Worm (Caenorhabditis elegans) whole organism, young adult: ENCODE results near the gene K10B3.1.
A peak's percentile ranks its signal among the peaks of the same experiment; 100 is the strongest.

Experiments
- F22D6.2 ChIP-seq: sonication (generic microtip); optimal IDR thresholded peaks from 2 replicates; lab custom pipeline; 2016; ENCODE audit warnings: mild to moderate bottlenecking, missing genetic modification characterization, missing compliant biosample characterization
- F23B12.7 ChIP-seq: sonication (generic microtip); optimal IDR thresholded peaks from 2 replicates; lab custom pipeline; 2017; ENCODE audit warnings: missing genetic modification characterization, mild to moderate bottlenecking, missing compliant biosample characterization, antibody characterized with exemption, moderate library complexity; ENCODE audit not compliant: insufficient read depth
- K11D2.4 ChIP-seq: fragments of 200-800 bp; sonication (Bioruptor generic); IDR thresholded peaks from 2 replicates; pipeline ENCODE4 v1.3.6; 2022; ENCODE audit warnings: missing genetic modification reagents, missing genetic modification characterization, missing compliant biosample characterization
- K12H6.12 ChIP-seq: fragments of 200-800 bp; sonication (Bioruptor generic); optimal IDR thresholded peaks from 2 replicates; lab custom pipeline; 2018; ENCODE audit warnings: mild to moderate bottlenecking, missing genetic modification characterization, missing compliant biosample characterization
- T26A5.8 ChIP-seq: sonication (generic microtip); optimal IDR thresholded peaks from 2 replicates; lab custom pipeline; 2016; ENCODE audit warnings: missing genetic modification characterization, missing compliant biosample characterization
- Y53G8AR.9 ChIP-seq: fragments of 200-800 bp; sonication (Bioruptor generic); conservative IDR thresholded peaks from 2 replicates; pipeline ENCODE4 v1.3.6; 2022; ENCODE audit warnings: missing genetic modification reagents, missing genetic modification characterization, missing compliant biosample characterization
- Y56A3A.18 ChIP-seq: fragments of 200-800 bp; sonication (Bioruptor generic); IDR thresholded peaks from 2 replicates; pipeline ENCODE4 v1.3.6; 2022; ENCODE audit warnings: missing genetic modification reagents, missing genetic modification characterization, missing compliant biosample characterization
- ama-1 ChIP-seq, 3 experiments: fragments of 150-350 bp in 1 of 3; sonication (generic microtip) in 2 of 3; optimal IDR thresholded peaks; 2 replicates each; lab custom pipeline; 2014 to 2018; ENCODE audit warnings: missing biosample characterization in 2 of 3, missing genetic modification characterization in 2 of 3, missing genetic modification reagents in 2 of 3
- aptf-3 ChIP-seq: fragments of 200-800 bp; sonication (Bioruptor generic); IDR thresholded peaks from 2 replicates; pipeline ENCODE4 v1.3.6; 2022; ENCODE audit warnings: missing genetic modification characterization, missing compliant biosample characterization
- atf-7 ChIP-seq: sonication (generic microtip); optimal IDR thresholded peaks from 2 replicates; lab custom pipeline; 2017; ENCODE audit warnings: mild to moderate bottlenecking, missing genetic modification characterization, missing compliant biosample characterization
- cebp-1 ChIP-seq, 2 experiments: fragments of 200-800 bp in 1 of 2; sonication (Bioruptor generic) in 1 of 2; sonication (generic microtip) in 1 of 2; IDR thresholded peaks in 1 of 2; optimal IDR thresholded peaks in 1 of 2; 2 replicates each; pipeline versions ENCODE4 v1.3.6 to Lab custom; 2017 to 2022; ENCODE audit warnings: missing compliant biosample characterization in 2 of 2, missing genetic modification characterization in 2 of 2, mild to moderate bottlenecking in 1 of 2, missing genetic modification reagents in 1 of 2, moderate library complexity in 1 of 2
- ceh-79 ChIP-seq: sonication (generic microtip); optimal IDR thresholded peaks from 2 replicates; lab custom pipeline; 2017; ENCODE audit warnings: mild to moderate bottlenecking, missing genetic modification characterization, missing compliant biosample characterization
- ceh-91 ChIP-seq: fragments of 200-800 bp; sonication (Bioruptor generic); IDR thresholded peaks from 2 replicates; pipeline ENCODE4 v1.3.6; 2022; ENCODE audit warnings: missing genetic modification reagents, missing genetic modification characterization, missing compliant biosample characterization
- die-1 ChIP-seq: sonication (generic microtip); optimal IDR thresholded peaks from 2 replicates; lab custom pipeline; 2016; ENCODE audit warnings: missing genotype, mild to moderate bottlenecking, missing genetic modification characterization, missing compliant biosample characterization
- efl-1 ChIP-seq: fragments of 150-350 bp; optimal IDR thresholded peaks from 2 replicates; lab custom pipeline; 2014; ENCODE audit warnings: missing biosample characterization, missing genetic modification reagents, missing genetic modification characterization
- egl-18 ChIP-seq: fragments of 200-800 bp; sonication (Bioruptor generic); IDR thresholded peaks from 2 replicates; pipeline ENCODE4 v1.3.6; 2022; ENCODE audit warnings: missing genetic modification reagents, missing genetic modification characterization, missing compliant biosample characterization
- egl-44 ChIP-seq: fragments of 200-800 bp; sonication (Bioruptor generic); IDR thresholded peaks from 2 replicates; pipeline ENCODE4 v1.3.6; 2022; ENCODE audit warnings: missing genetic modification reagents, missing genetic modification characterization, missing compliant biosample characterization
- ets-4 ChIP-seq: fragments of 200-800 bp; sonication (Bioruptor generic); optimal IDR thresholded peaks from 2 replicates; lab custom pipeline; 2018; ENCODE audit warnings: mild to moderate bottlenecking, missing genetic modification characterization, missing compliant biosample characterization
- gei-17 ChIP-seq: fragments of 200-800 bp; sonication (Bioruptor generic); optimal IDR thresholded peaks from 2 replicates; lab custom pipeline; 2018; ENCODE audit warnings: mild to moderate bottlenecking, missing genetic modification characterization, missing compliant biosample characterization
- him-1 ChIP-seq: sonication (generic microtip); optimal IDR thresholded peaks from 2 replicates; lab custom pipeline; 2016; ENCODE audit warnings: missing genotype, missing genetic modification reagents, missing genetic modification characterization, missing compliant biosample characterization
- hlh-26 ChIP-seq: fragments of 200-800 bp; sonication (Bioruptor generic); conservative IDR thresholded peaks from 2 replicates; pipeline ENCODE4 v1.3.6; 2022; ENCODE audit warnings: missing genetic modification reagents, missing genetic modification characterization, missing compliant biosample characterization
- let-607 ChIP-seq, 2 experiments: fragments of 200-800 bp in 1 of 2; sonication (Bioruptor generic) in 1 of 2; sonication (generic microtip) in 1 of 2; optimal IDR thresholded peaks; 2 replicates each; lab custom pipeline; 2016 to 2018; ENCODE audit warnings: mild to moderate bottlenecking in 2 of 2, missing compliant biosample characterization in 2 of 2, missing genetic modification characterization in 2 of 2, moderate library complexity in 2 of 2, missing genotype in 1 of 2
- lin-35 ChIP-seq, 3 experiments: fragments of 150-350 bp in 2 of 3; sonication (generic microtip) in 1 of 3; optimal IDR thresholded peaks; 2 replicates each; lab custom pipeline; 2014 to 2018; ENCODE audit warnings: missing biosample characterization in 3 of 3, missing genetic modification characterization in 3 of 3, missing genetic modification reagents in 3 of 3
- lin-40 ChIP-seq: sonication (generic microtip); optimal IDR thresholded peaks from 2 replicates; lab custom pipeline; 2016; ENCODE audit warnings: missing genetic modification characterization, mild to moderate bottlenecking, missing compliant biosample characterization, missing genotype, missing genetic modification reagents
- madf-10 ChIP-seq: sonication (generic microtip); optimal IDR thresholded peaks from 2 replicates; lab custom pipeline; 2016; ENCODE audit warnings: mild to moderate bottlenecking, missing genetic modification characterization, missing compliant biosample characterization
- madf-3 ChIP-seq: fragments of 200-800 bp; sonication (Bioruptor generic); IDR thresholded peaks from 2 replicates; pipeline ENCODE4 v1.3.6; 2022; ENCODE audit warnings: missing genetic modification reagents, missing genetic modification characterization, missing compliant biosample characterization
- madf-8 ChIP-seq: fragments of 200-800 bp; sonication (Bioruptor generic); conservative IDR thresholded peaks from 2 replicates; pipeline ENCODE4 v1.3.6; 2022; ENCODE audit warnings: missing genetic modification reagents, missing genetic modification characterization, missing compliant biosample characterization
- mes-4 ChIP-seq: sonication (generic microtip); optimal IDR thresholded peaks from 2 replicates; lab custom pipeline; 2016; ENCODE audit warnings: missing genotype, missing genetic modification characterization, missing compliant biosample characterization
- mxl-1 ChIP-seq: sonication (generic microtip); optimal IDR thresholded peaks from 2 replicates; lab custom pipeline; 2016; ENCODE audit warnings: missing genetic modification characterization, missing compliant biosample characterization
- nfyb-1 ChIP-seq: fragments of 200-800 bp; sonication (Bioruptor generic); IDR thresholded peaks from 2 replicates; pipeline ENCODE4 v1.3.6; 2022; ENCODE audit warnings: missing genetic modification reagents, missing genetic modification characterization, missing compliant biosample characterization
- nhr-80 ChIP-seq: sonication (generic microtip); optimal IDR thresholded peaks from 2 replicates; lab custom pipeline; 2016; ENCODE audit warnings: missing genetic modification characterization, missing compliant biosample characterization
- pbrm-1 ChIP-seq: fragments of 200-800 bp; sonication (Bioruptor generic); IDR thresholded peaks from 2 replicates; pipeline ENCODE4 v1.3.6; 2022; ENCODE audit warnings: missing genetic modification reagents, missing genetic modification characterization, missing compliant biosample characterization
- rec-8 ChIP-seq, 2 experiments: sonication (generic microtip); optimal IDR thresholded peaks; 2 replicates each; lab custom pipeline; 2016; ENCODE audit warnings: mild to moderate bottlenecking in 2 of 2, missing genetic modification characterization in 2 of 2, missing genetic modification reagents in 2 of 2, missing genotype in 2 of 2, missing biosample characterization in 1 of 2, missing compliant biosample characterization in 1 of 2, moderate library complexity in 1 of 2
- rpc-1 ChIP-seq, 2 experiments: fragments of 150-350 bp in 1 of 2; sonication (generic microtip) in 1 of 2; optimal IDR thresholded peaks; 2 replicates each; lab custom pipeline; 2014 to 2018; ENCODE audit warnings: missing biosample characterization in 1 of 2, missing genetic modification characterization in 1 of 2, missing genetic modification reagents in 1 of 2, missing genotype in 1 of 2
- sdz-38 ChIP-seq: sonication (generic microtip); optimal IDR thresholded peaks from 2 replicates; lab custom pipeline; 2016; ENCODE audit warnings: missing genotype, missing genetic modification characterization, missing compliant biosample characterization
- snpc-1.1 ChIP-seq: sonication (generic microtip); optimal IDR thresholded peaks from 2 replicates; lab custom pipeline; 2017; ENCODE audit warnings: missing genetic modification characterization, mild to moderate bottlenecking, missing compliant biosample characterization, antibody characterized with exemption, moderate library complexity, missing genotype, missing genetic modification reagents; ENCODE audit not compliant: insufficient read depth
- snpc-1.3 ChIP-seq: sonication (generic microtip); optimal IDR thresholded peaks from 2 replicates; lab custom pipeline; 2017; ENCODE audit warnings: missing genetic modification characterization, mild to moderate bottlenecking, missing compliant biosample characterization, antibody characterized with exemption, moderate library complexity, missing genotype, missing genetic modification reagents; ENCODE audit not compliant: insufficient read depth
- snpc-3.4 ChIP-seq: sonication (generic microtip); optimal IDR thresholded peaks from 2 replicates; lab custom pipeline; 2017; ENCODE audit warnings: missing genetic modification characterization, mild to moderate bottlenecking, missing compliant biosample characterization, antibody characterized with exemption, moderate library complexity, missing genotype, missing genetic modification reagents
- snpc-4 ChIP-seq, 5 experiments: fragments of 150-350 bp in 1 of 5; sonication (generic microtip) in 4 of 5; optimal IDR thresholded peaks; 2 replicates each; lab custom pipeline; 2014 to 2018; ENCODE audit warnings: missing genetic modification characterization in 5 of 5, missing biosample characterization in 3 of 5, antibody characterized with exemption in 2 of 5, mild to moderate bottlenecking in 2 of 5, missing compliant biosample characterization in 2 of 5, missing genotype in 2 of 5, moderate library complexity in 2 of 5, missing genetic modification reagents in 1 of 5
- somi-1 ChIP-seq: fragments of 200-800 bp; sonication (Bioruptor generic); optimal IDR thresholded peaks from 2 replicates; lab custom pipeline; 2018; ENCODE audit warnings: mild to moderate bottlenecking, missing genetic modification characterization, missing compliant biosample characterization
- unc-62 ChIP-seq: fragments of 150-350 bp; optimal IDR thresholded peaks from 2 replicates; lab custom pipeline; 2014; ENCODE audit warnings: missing biosample characterization, missing genetic modification reagents, missing genetic modification characterization
- xnd-1 ChIP-seq: sonication (generic microtip); optimal IDR thresholded peaks from 2 replicates; lab custom pipeline; 2016; ENCODE audit warnings: missing genotype, missing genetic modification reagents, missing genetic modification characterization, missing compliant biosample characterization
- zim-3 ChIP-seq: sonication (generic microtip); optimal IDR thresholded peaks from 2 replicates; lab custom pipeline; 2017; ENCODE audit warnings: mild to moderate bottlenecking, missing genetic modification characterization, moderate library complexity, missing compliant biosample characterization
- ztf-18 ChIP-seq: sonication (generic microtip); optimal IDR thresholded peaks from 2 replicates; lab custom pipeline; 2016; ENCODE audit warnings: missing genotype, mild to moderate bottlenecking, missing genetic modification characterization, missing compliant biosample characterization
- ztf-28 ChIP-seq: fragments of 200-800 bp; sonication (Bioruptor generic); IDR thresholded peaks from 2 replicates; pipeline ENCODE4 v1.3.6; 2022; ENCODE audit warnings: missing genetic modification reagents, missing genetic modification characterization, missing compliant biosample characterization
- ztf-6 ChIP-seq: fragments of 200-800 bp; sonication (Bioruptor generic); IDR thresholded peaks from 2 replicates; pipeline ENCODE4 v1.3.6; 2022; ENCODE audit warnings: missing genetic modification reagents, missing genetic modification characterization, missing compliant biosample characterization

The K10B3.1 gene

DNA sequence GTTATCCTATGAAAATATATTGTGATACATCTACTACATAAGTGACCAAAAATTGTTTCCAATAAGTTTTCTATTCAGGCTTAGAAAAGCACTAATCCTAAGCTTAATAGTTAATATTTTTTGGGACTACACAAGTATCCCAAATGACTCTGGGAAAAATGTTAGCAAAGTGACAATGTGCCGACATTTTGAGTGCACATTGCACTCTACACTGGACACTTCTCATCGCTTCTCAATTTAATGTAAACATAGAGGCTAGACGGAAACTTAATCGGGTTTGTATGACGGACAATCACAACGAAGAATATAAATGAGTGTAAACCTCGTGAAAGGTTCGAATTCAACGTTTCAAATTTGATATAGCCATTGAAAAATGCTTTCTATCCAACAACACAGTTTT is 23.6 kb upstream of the K10B3.1 start:
- no peak for TF ChIP-seq snpc-4 (GFP tag; optimal IDR thresholded peaks at IDR 0.05; lab: Kevin White, UChicago)
- peak in 1 of 4 experiments; percentile 37 for TF ChIP-seq snpc-4 (tag; optimal IDR thresholded peaks at IDR 0.05; lab: Kevin White, UChicago)
- TF ChIP-seq mxl-1 (tag; lab: Kevin White, UChicago), result no peak
- TF ChIP-seq ztf-28, result no peak
- TF ChIP-seq ceh-91 (GFP tag; lab: Robert Waterston, UW), result no peak
- peak; percentile 0 for TF ChIP-seq nhr-80
- no peak for TF ChIP-seq sdz-38
- no peak for TF ChIP-seq F22D6.2 (tag; lab: Kevin White, UChicago)
- TF ChIP-seq die-1, result no peak
- TF ChIP-seq let-607 (tag; optimal IDR thresholded peaks at IDR 0.05; lab: Kevin White, UChicago), result no peak
- peak; percentile 49; the same call in 1 of the 2 replicates for TF ChIP-seq Y53G8AR.9 (GFP tag; lab: Robert Waterston, UW)
- peak; percentile 43 for TF ChIP-seq gei-17 (GFP tag; lab: Kevin White, UChicago)
- TF ChIP-seq ztf-6 (GFP tag; lab: Robert Waterston, UW), result no peak
- no peak for TF ChIP-seq hlh-26 (GFP tag; lab: Robert Waterston, UW)
- no peak for TF ChIP-seq atf-7 (tag; lab: Kevin White, UChicago)
- TF ChIP-seq madf-3 (GFP tag; lab: Robert Waterston, UW), result peak; percentile 69; the same call in 1 of the 2 replicates
- TF ChIP-seq rpc-1 (optimal IDR thresholded peaks at IDR 0.05; lab: Kevin White, UChicago), result no peak
- TF ChIP-seq rpc-1 (tag; optimal IDR thresholded peaks at IDR 0.05; lab: Kevin White, UChicago), result no peak
- no peak for TF ChIP-seq egl-44
- peak; percentile 55 for TF ChIP-seq lin-40 (tag; lab: Kevin White, UChicago)
- peak; percentile 57 for TF ChIP-seq somi-1 (GFP tag; lab: Kevin White, UChicago)
- no peak for TF ChIP-seq egl-18 (GFP tag; lab: Robert Waterston, UW)
- peak; percentile 19 for TF ChIP-seq madf-10 (tag; lab: Kevin White, UChicago)
- TF ChIP-seq snpc-1.1 (tag; lab: Kevin White, UChicago), result no peak
- peak; percentile 2 for TF ChIP-seq snpc-1.3 (tag; lab: Kevin White, UChicago)
- no peak for TF ChIP-seq pbrm-1 (GFP tag; lab: Robert Waterston, UW)
- no peak for TF ChIP-seq zim-3
- TF ChIP-seq F23B12.7 (tag; lab: Kevin White, UChicago), result no peak
- TF ChIP-seq ama-1 (optimal IDR thresholded peaks at IDR 0.05; lab: Kevin White, UChicago), result peak; percentile 95
- peak in 1 of 2 experiments; percentile 36 for TF ChIP-seq ama-1 (GFP tag; optimal IDR thresholded peaks at IDR 0.05; lab: Kevin White, UChicago)
- 0 out of 2 replicates have a peak, but pooled peaks have one; percentile 9 for TF ChIP-seq Y56A3A.18 (GFP tag; lab: Robert Waterston, UW)
- no peak for TF ChIP-seq snpc-3.4 (tag; lab: Kevin White, UChicago)
- TF ChIP-seq efl-1 (GFP tag; lab: Kevin White, UChicago), result no peak
- TF ChIP-seq nfyb-1 (GFP tag; lab: Robert Waterston, UW), result no peak; the same call in 1 of the 2 replicates
- no peak for TF ChIP-seq xnd-1 (tag; lab: Kevin White, UChicago)
- no peak for TF ChIP-seq unc-62 (GFP tag; lab: Kevin White, UChicago)
- TF ChIP-seq cebp-1 (GFP tag; IDR thresholded peaks at IDR 0.05; lab: Robert Waterston, UW), result no peak
- peak; percentile 26 for TF ChIP-seq cebp-1 (tag; optimal IDR thresholded peaks at IDR 0.05; lab: Kevin White, UChicago)
- TF ChIP-seq madf-8 (GFP tag; lab: Robert Waterston, UW), result no peak
- TF ChIP-seq ets-4 (GFP tag; lab: Kevin White, UChicago), result no peak
- no peak for TF ChIP-seq mes-4 (tag; lab: Kevin White, UChicago)
- TF ChIP-seq lin-35 (GFP tag; optimal IDR thresholded peaks at IDR 0.05; lab: Kevin White, UChicago), result peak in 1 of 3 experiments; percentile 83
- TF ChIP-seq K11D2.4, result peak; percentile 64; the same call in 1 of the 2 replicates
- no peak for TF ChIP-seq K12H6.12 (tag; lab: Kevin White, UChicago)
- no peak for TF ChIP-seq T26A5.8
- TF ChIP-seq ceh-79, result no peak
- no peak for TF ChIP-seq aptf-3 (GFP tag; lab: Robert Waterston, UW)
- no peak for TF ChIP-seq rec-8 (tag; optimal IDR thresholded peaks at IDR 0.05; lab: Kevin White, UChicago)
- TF ChIP-seq ztf-18 (tag; lab: Kevin White, UChicago), result no peak
- TF ChIP-seq him-1 (tag; lab: Kevin White, UChicago), result no peak
